Fruit fly (Drosophila melanogaster) whole organism, embryonic: ENCODE data around the gene CG8372.

ENCODE experiments used
- Atf3 ChIP-seq: fragments of 200-800 bp; sonication (Bioruptor generic); optimal IDR thresholded peaks from 3 replicates; lab custom pipeline; 2016; ENCODE audit warnings: missing biosample characterization, missing genetic modification characterization
- Awh ChIP-seq: fragments of 200-800 bp; sonication (Bioruptor generic); IDR thresholded peaks from 2 replicates; pipeline ENCODE4, ENCODE4 v1.3.6; 2022; ENCODE audit warnings: missing biosample characterization, missing genetic modification characterization
- Bdp1 ChIP-seq: fragments of 200-800 bp; sonication (Bioruptor generic); optimal IDR thresholded peaks from 3 replicates; lab custom pipeline; 2016; ENCODE audit warnings: missing biosample characterization, missing genetic modification characterization
- CG11398 ChIP-seq: fragments of 200-800 bp; sonication (Bioruptor generic); optimal IDR thresholded peaks from 2 replicates; lab custom pipeline; 2016; ENCODE audit warnings: missing biosample characterization, missing genetic modification characterization
- CG11504 ChIP-seq: fragments of 200-800 bp; sonication (Bioruptor generic); optimal IDR thresholded peaks from 3 replicates; lab custom pipeline; 2019; ENCODE audit warnings: missing biosample characterization, mild to moderate bottlenecking, missing genetic modification characterization, moderate library complexity
- CG12744 ChIP-seq: fragments of 200-800 bp; sonication (Bioruptor generic); optimal IDR thresholded peaks from 2 replicates; lab custom pipeline; 2016; ENCODE audit warnings: missing biosample characterization, missing genetic modification characterization
- CG13624 ChIP-seq: fragments of 200-800 bp; sonication (Bioruptor generic); optimal IDR thresholded peaks from 2 replicates; lab custom pipeline; 2016; ENCODE audit warnings: missing biosample characterization, missing genetic modification characterization
- CG14860 ChIP-seq: fragments of 200-800 bp; sonication (Bioruptor generic); IDR thresholded peaks from 3 replicates; pipeline ENCODE4 v1.3.6; 2022; ENCODE audit warnings: missing biosample characterization, missing genetic modification characterization; ENCODE audit not compliant: partially characterized antibody
- CG17186 ChIP-seq: fragments of 200-800 bp; sonication (Bioruptor generic); optimal IDR thresholded peaks from 3 replicates; lab custom pipeline; 2017; ENCODE audit warnings: missing biosample characterization, missing genetic modification reagents, missing genetic modification characterization
- CG17328 ChIP-seq: fragments of 200-800 bp; sonication (Bioruptor generic); IDR thresholded peaks from 2 replicates; pipeline ENCODE4 v1.3.6; 2022; ENCODE audit warnings: missing biosample characterization, missing genetic modification characterization
- CG17361 ChIP-seq: fragments of 200-800 bp; sonication (Bioruptor generic); IDR thresholded peaks from 3 replicates; pipeline ENCODE4 v1.3.6; 2022; ENCODE audit warnings: missing biosample characterization, missing genetic modification characterization
- CG17612 ChIP-seq: fragments of 200-800 bp; sonication (Bioruptor generic); IDR thresholded peaks from 2 replicates; pipeline ENCODE4 v1.3.6; 2022; ENCODE audit warnings: missing biosample characterization, missing genetic modification characterization
- CG2202 ChIP-seq: fragments of 200-800 bp; sonication (Bioruptor generic); optimal IDR thresholded peaks from 2 replicates; lab custom pipeline; 2018; ENCODE audit warnings: missing biosample characterization, mild to moderate bottlenecking, missing genetic modification characterization
- CG2678 ChIP-seq: fragments of 200-800 bp; sonication (Bioruptor generic); optimal IDR thresholded peaks from 3 replicates; lab custom pipeline; 2019; ENCODE audit warnings: missing biosample characterization, mild to moderate bottlenecking, missing genetic modification characterization, moderate library complexity
- CG31365 ChIP-seq: fragments of 200-800 bp; sonication (Bioruptor generic); optimal IDR thresholded peaks from 2 replicates; lab custom pipeline; 2018; ENCODE audit warnings: missing biosample characterization, mild to moderate bottlenecking, missing genetic modification characterization
- CG3838 ChIP-seq: fragments of 200-800 bp; sonication (Bioruptor generic); optimal IDR thresholded peaks from 3 replicates; lab custom pipeline; 2016; ENCODE audit warnings: missing biosample characterization, missing genetic modification characterization
- CG4424 ChIP-seq: fragments of 200-800 bp; sonication (Bioruptor generic); optimal IDR thresholded peaks from 3 replicates; lab custom pipeline; 2016; ENCODE audit warnings: missing biosample characterization, missing genetic modification characterization
- CG8089 ChIP-seq: fragments of 200-800 bp; sonication (Bioruptor generic); optimal IDR thresholded peaks from 3 replicates; lab custom pipeline; 2016; ENCODE audit warnings: missing biosample characterization, missing genetic modification characterization
- CrebB ChIP-seq: fragments of 200-800 bp; sonication (Bioruptor generic); optimal IDR thresholded peaks from 3 replicates; lab custom pipeline; 2018; ENCODE audit warnings: missing biosample characterization, mild to moderate bottlenecking, missing genetic modification characterization
- Doc2 ChIP-seq: fragments of 200-800 bp; sonication (Bioruptor generic); IDR thresholded peaks from 2 replicates; pipeline ENCODE4 v1.3.6; 2022; ENCODE audit warnings: missing biosample characterization, missing genetic modification characterization
- Gug ChIP-seq: fragments of 200-800 bp; sonication (Bioruptor generic); IDR thresholded peaks from 4 replicates; pipeline ENCODE4 v1.3.6; 2022; ENCODE audit warnings: missing biosample characterization, missing genetic modification characterization
- HLH3B ChIP-seq: fragments of 200-800 bp; sonication (Bioruptor generic); IDR thresholded peaks from 2 replicates; pipeline ENCODE4 v1.3.6; 2022; ENCODE audit warnings: missing biosample characterization, missing genetic modification characterization
- HmgZ ChIP-seq: fragments of 200-800 bp; sonication (Bioruptor generic); optimal IDR thresholded peaks from 2 replicates; lab custom pipeline; 2018; ENCODE audit warnings: missing biosample characterization, mild to moderate bottlenecking, missing genetic modification characterization
- Hmx ChIP-seq: fragments of 200-800 bp; sonication (Bioruptor generic); optimal IDR thresholded peaks from 2 replicates; lab custom pipeline; 2016; ENCODE audit warnings: missing biosample characterization, missing genetic modification characterization
- Hr51 ChIP-seq, 2 experiments: fragments of 200-800 bp; sonication (Bioruptor generic); optimal IDR thresholded peaks; 2 replicates in 1 of 2; 3 replicates in 1 of 2; lab custom pipeline; 2016 to 2018; ENCODE audit warnings: missing biosample characterization in 2 of 2, missing genetic modification characterization in 2 of 2, mild to moderate bottlenecking in 1 of 2, moderate library complexity in 1 of 2
- Mes4 ChIP-seq: fragments of 200-800 bp; sonication (Bioruptor generic); optimal IDR thresholded peaks from 2 replicates; lab custom pipeline; 2016; ENCODE audit warnings: missing biosample characterization, missing genetic modification characterization
- Nf-YB ChIP-seq: fragments of 200-800 bp; sonication (Bioruptor generic); optimal IDR thresholded peaks from 3 replicates; lab custom pipeline; 2019; ENCODE audit warnings: missing biosample characterization, mild to moderate bottlenecking, missing genetic modification characterization, moderate library complexity
- Rx ChIP-seq: fragments of 200-800 bp; sonication (Bioruptor generic); IDR thresholded peaks from 2 replicates; pipeline ENCODE4 v1.3.6; 2022; ENCODE audit warnings: missing biosample characterization, missing genetic modification characterization
- Scr ChIP-seq: fragments of 200-800 bp; sonication (Bioruptor generic); IDR thresholded peaks from 2 replicates; pipeline ENCODE4 v1.3.6; 2022; ENCODE audit warnings: missing biosample characterization, missing genetic modification characterization; ENCODE audit not compliant: partially characterized antibody
- TFAM ChIP-seq: fragments of 200-800 bp; sonication (Bioruptor generic); optimal IDR thresholded peaks from 2 replicates; lab custom pipeline; 2017; ENCODE audit warnings: missing biosample characterization, missing genetic modification characterization, inconsistent platforms
- YL-1 ChIP-seq: fragments of 200-800 bp; sonication (Bioruptor generic); optimal IDR thresholded peaks from 3 replicates; lab custom pipeline; 2017; ENCODE audit warnings: missing biosample characterization, mild to moderate bottlenecking, missing genetic modification characterization
- dmrt99B ChIP-seq: fragments of 200-800 bp; sonication (Bioruptor generic); optimal IDR thresholded peaks from 2 replicates; lab custom pipeline; 2018; ENCODE audit warnings: missing biosample characterization, mild to moderate bottlenecking, missing genetic modification characterization, moderate library complexity
- fd96Cb ChIP-seq: fragments of 200-800 bp; sonication (Bioruptor generic); optimal IDR thresholded peaks from 2 replicates; lab custom pipeline; 2018; ENCODE audit warnings: missing biosample characterization, mild to moderate bottlenecking, missing genetic modification characterization, moderate library complexity
- fu2 ChIP-seq: fragments of 200-800 bp; sonication (Bioruptor generic); optimal IDR thresholded peaks from 2 replicates; lab custom pipeline; 2016; ENCODE audit warnings: missing biosample characterization, missing genetic modification characterization
- gem ChIP-seq: fragments of 200-800 bp; sonication (Bioruptor generic); optimal IDR thresholded peaks from 2 replicates; lab custom pipeline; 2019; ENCODE audit warnings: missing biosample characterization, mild to moderate bottlenecking, missing genetic modification characterization, moderate library complexity
- gfzf ChIP-seq: fragments of 200-800 bp; sonication (Bioruptor generic); optimal IDR thresholded peaks from 2 replicates; lab custom pipeline; 2016; ENCODE audit warnings: missing biosample characterization, mild to moderate bottlenecking, missing genetic modification characterization, moderate library complexity
- gsb-n ChIP-seq: fragments of 200-800 bp; sonication (Bioruptor generic); optimal IDR thresholded peaks from 3 replicates; lab custom pipeline; 2018; ENCODE audit warnings: missing biosample characterization, mild to moderate bottlenecking, missing genetic modification characterization
- hkb ChIP-seq, 2 experiments: fragments of 200-800 bp in 1 of 2; fragments of >200 bp in 1 of 2; sonication (Bioruptor generic) in 1 of 2; IDR thresholded peaks in 1 of 2; optimal IDR thresholded peaks in 1 of 2; 2 replicates each; pipeline versions ENCODE4 v1.3.6 to Lab custom; 2017 to 2022; ENCODE audit warnings: missing biosample characterization in 1 of 2, missing genetic modification characterization in 1 of 2
- hth ChIP-seq: fragments of >200 bp; optimal IDR thresholded peaks from 2 replicates; lab custom pipeline; 2017; ENCODE audit warnings: inconsistent platforms
- jing ChIP-seq: fragments of 200-800 bp; sonication (Bioruptor generic); optimal IDR thresholded peaks from 2 replicates; lab custom pipeline; 2018; ENCODE audit warnings: missing biosample characterization, mild to moderate bottlenecking, missing genetic modification characterization
- lola ChIP-seq, 3 experiments: fragments of >200 bp in 2 of 3; fragments of 200-800 bp in 1 of 3; sonication (Bioruptor generic) in 1 of 3; optimal IDR thresholded peaks; 2 replicates each; lab custom pipeline; 2017 to 2019; ENCODE audit warnings: missing biosample characterization in 3 of 3, missing genetic modification characterization in 3 of 3, mild to moderate bottlenecking in 1 of 3, moderate library complexity in 1 of 3
- luna ChIP-seq: fragments of 200-800 bp; sonication (Bioruptor generic); optimal IDR thresholded peaks from 2 replicates; lab custom pipeline; 2016; ENCODE audit warnings: missing biosample characterization, missing genetic modification characterization
- mam ChIP-seq: fragments of 200-800 bp; sonication (Bioruptor generic); optimal IDR thresholded peaks from 3 replicates; lab custom pipeline; 2016; ENCODE audit warnings: missing biosample characterization, missing genetic modification characterization
- nau ChIP-seq: fragments of 200-800 bp; sonication (Bioruptor generic); optimal IDR thresholded peaks from 3 replicates; lab custom pipeline; 2017; ENCODE audit warnings: missing biosample characterization, mild to moderate bottlenecking, missing genetic modification characterization, missing genetic modification reagents
- ro ChIP-seq: fragments of 200-800 bp; sonication (Bioruptor generic); IDR thresholded peaks from 2 replicates; pipeline ENCODE4 v1.3.6; 2022; ENCODE audit warnings: missing biosample characterization, missing genetic modification characterization
- sug ChIP-seq: fragments of 200-800 bp; optimal IDR thresholded peaks from 2 replicates; lab custom pipeline; 2019; ENCODE audit warnings: missing biosample characterization, mild to moderate bottlenecking, missing genetic modification characterization, moderate library complexity
- tup ChIP-seq: fragments of 200-800 bp; sonication (Bioruptor generic); optimal IDR thresholded peaks from 2 replicates; lab custom pipeline; 2016; ENCODE audit warnings: missing biosample characterization, mild to moderate bottlenecking, missing genetic modification characterization, moderate library complexity
- tx ChIP-seq: fragments of 200-800 bp; sonication (Bioruptor generic); optimal IDR thresholded peaks from 2 replicates; lab custom pipeline; 2016; ENCODE audit warnings: missing biosample characterization, missing genetic modification characterization
- unpg ChIP-seq: fragments of 200-800 bp; sonication (Bioruptor generic); optimal IDR thresholded peaks from 3 replicates; lab custom pipeline; 2018; ENCODE audit warnings: missing biosample characterization, mild to moderate bottlenecking, missing genetic modification characterization, moderate library complexity

CG8372 gene

DNA sequence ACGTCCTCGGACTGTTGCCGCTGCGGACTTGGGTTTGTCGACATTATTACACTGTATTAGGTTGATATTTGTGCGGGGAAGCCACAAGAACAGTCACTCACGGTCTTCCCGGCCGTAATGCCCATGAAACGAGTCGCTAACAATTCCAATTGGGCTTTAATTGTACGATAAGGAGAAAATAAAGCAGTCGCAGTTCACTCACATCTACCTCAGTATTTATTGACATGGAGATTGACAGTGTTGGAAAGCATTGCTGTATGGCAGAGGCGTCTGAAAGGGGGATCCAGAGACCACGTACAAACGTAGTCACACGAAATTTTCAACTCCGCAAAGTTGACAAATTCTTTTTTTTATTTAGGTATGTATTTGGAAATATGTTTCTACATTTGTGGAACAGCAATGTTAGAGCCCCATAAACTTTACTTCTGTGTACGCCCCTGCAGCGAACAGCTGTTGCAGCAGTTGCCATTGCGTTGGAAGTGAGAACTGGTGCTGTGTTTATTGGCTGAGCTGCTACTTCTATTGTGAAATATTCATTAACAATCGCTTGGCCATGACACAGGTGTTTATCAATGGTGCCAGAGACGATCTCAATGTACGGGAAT is at the start of gene CG8372, which contains the start of gene CG8360 (continued):
- TF ChIP-seq YL-1 (GFP tag; lab: Kevin White, UChicago) (peak; percentile 99), hkb (optimal IDR thresholded peaks at IDR 0.05; lab: Kevin White, UChicago) (no peak), hkb (GFP tag; IDR thresholded peaks at IDR 0.05; lab: Robert Waterston, UW) (peak; percentile 99), Rx (GFP tag; lab: Robert Waterston, UW) (peak; percentile 99), mam (GFP tag; lab: Kevin White, UChicago) (peak; percentile 99), Awh (peak; percentile 99), HLH3B (GFP tag; lab: Robert Waterston, UW) (peak; percentile 99), dmrt99B (peak; percentile 98), Doc2 (GFP tag; lab: Robert Waterston, UW) (peak; percentile 94), Atf3 (GFP tag; lab: Kevin White, UChicago) (peak; percentile 99), ro (GFP tag; lab: Robert Waterston, UW) (peak; percentile 98), CG3838 (GFP tag; lab: Kevin White, UChicago) (peak; percentile 97), CG14860 (GFP tag; lab: Robert Waterston, UW) (no peak), TFAM (peak; percentile 90), Nf-YB (GFP tag; lab: Kevin White, UChicago) (peak; percentile 88), CG2202 (tag; lab: Kevin White, UChicago) (peak; percentile 98), CG17361 (GFP tag; lab: Robert Waterston, UW) (peak; percentile 97), Mes4 (GFP tag; lab: Kevin White, UChicago) (peak; percentile 98), sug (peak; percentile 97), unpg (GFP tag; lab: Kevin White, UChicago) (peak; percentile 99), lola (GFP tag; optimal IDR thresholded peaks at IDR 0.05; lab: Kevin White, UChicago) (peak in 1 of 3 experiments; percentile 98), CG31365 (tag; lab: Kevin White, UChicago) (peak; percentile 92), CG17186 (peak; percentile 95), gem (tag; lab: Kevin White, UChicago) (peak; percentile 99), gsb-n (tag; lab: Kevin White, UChicago) (peak; percentile 95), hth (lab: Kevin White, UChicago) (no peak), Hmx (GFP tag; lab: Kevin White, UChicago) (peak; percentile 97), CG2678 (peak; percentile 99), CG12744 (GFP tag; lab: Kevin White, UChicago) (peak; percentile 97), Bdp1 (GFP tag; lab: Kevin White, UChicago) (peak; percentile 95), CG17612 (GFP tag; lab: Robert Waterston, UW) (peak; percentile 97), fd96Cb (tag; lab: Kevin White, UChicago) (peak; percentile 98), tx (GFP tag; lab: Kevin White, UChicago) (peak; percentile 99), CG13624 (GFP tag; lab: Kevin White, UChicago) (peak; percentile 99), CG11398 (GFP tag; lab: Kevin White, UChicago) (peak; percentile 99), HmgZ (peak; percentile 99), tup (GFP tag; lab: Kevin White, UChicago) (peak; percentile 99), luna (peak; percentile 97), Hr51 (GFP tag; optimal IDR thresholded peaks at IDR 0.05; lab: Kevin White, UChicago) (peak; percentile 99), CG11504 (tag; lab: Kevin White, UChicago) (peak; percentile 96), nau (GFP tag; lab: Kevin White, UChicago) (peak; percentile 99), CG17328 (GFP tag; lab: Robert Waterston, UW) (peak; percentile 99), gfzf (GFP tag; lab: Kevin White, UChicago) (peak; percentile 46), jing (GFP tag; lab: Kevin White, UChicago) (peak; percentile 99), Gug (GFP tag; lab: Robert Waterston, UW) (peak; percentile 99), fu2 (GFP tag; lab: Kevin White, UChicago) (peak; percentile 99), CrebB (tag; lab: Kevin White, UChicago) (peak; percentile 97), Scr (peak; percentile 49), CG4424 (GFP tag; lab: Kevin White, UChicago) (peak; percentile 99), CG8089 (GFP tag; lab: Kevin White, UChicago) (peak; percentile 99)
